Comparison of ENCODE assay signal across 1 fruit fly cellular context in the genomic region with DNA sequence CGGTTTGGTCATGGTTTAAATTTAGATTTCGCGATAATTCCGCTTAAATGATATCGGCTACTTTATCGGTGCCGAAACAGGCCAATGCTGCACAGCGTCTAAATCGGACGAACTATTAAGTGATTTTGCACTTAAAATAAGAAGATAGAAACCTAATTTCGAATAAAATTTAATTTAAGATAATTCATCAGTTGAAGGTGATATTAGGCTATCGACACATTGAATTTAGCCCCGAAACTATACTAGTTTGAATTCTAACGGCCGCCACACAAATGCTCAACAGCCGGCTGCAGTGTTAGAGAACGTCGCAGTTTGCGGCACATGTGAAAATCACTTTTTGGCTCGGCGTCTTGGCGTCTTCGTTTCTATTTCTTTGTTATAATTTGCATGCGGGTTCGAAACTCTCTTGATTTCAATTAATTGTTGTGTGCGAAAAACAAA.
TF ChIP-seq lines count a peak whose summit lies in the region.

sle (plus strand) TSS at position 293 of the 441 bp plus-strand sequence.

TF ChIP-seq in whole organism, embryonic, 481 proteins besides CTCF, POLR2A, EP300 and RAD21 (continued from another document):
- no peak for TF ChIP-seq CG6854 (GFP tag; optimal IDR thresholded peaks at IDR 0.05; lab: Kevin White, UChicago)
- TF ChIP-seq CG11504 (tag; optimal IDR thresholded peaks at IDR 0.05; lab: Kevin White, UChicago): no peak
- no peak for TF ChIP-seq ap (GFP tag; IDR thresholded peaks at IDR 0.05; lab: Robert Waterston, UW)
- no peak for TF ChIP-seq usp (GFP tag; optimal IDR thresholded peaks at IDR 0.05; lab: Kevin White, UChicago)
- TF ChIP-seq D (optimal IDR thresholded peaks at IDR 0.05; lab: Kevin White, UChicago): no peak
- TF ChIP-seq D (GFP tag; optimal IDR thresholded peaks at IDR 0.05; lab: Kevin White, UChicago): no peak
- no peak for TF ChIP-seq CG17912 (GFP tag; optimal IDR thresholded peaks at IDR 0.05; lab: Kevin White, UChicago)
- TF ChIP-seq sens-2 (GFP tag; IDR thresholded peaks at IDR 0.05; lab: Robert Waterston, UW): no peak
- TF ChIP-seq gce (GFP tag; IDR thresholded peaks at IDR 0.05; lab: Robert Waterston, UW): no peak
- no peak for TF ChIP-seq tio (GFP tag; optimal IDR thresholded peaks at IDR 0.05; lab: Kevin White, UChicago)
- no peak for TF ChIP-seq Hr39 (optimal IDR thresholded peaks at IDR 0.05; lab: Kevin White, UChicago)
- TF ChIP-seq CG8281 (tag; optimal IDR thresholded peaks at IDR 0.05; lab: Kevin White, UChicago): no peak
- no peak for TF ChIP-seq Hmx (GFP tag; optimal IDR thresholded peaks at IDR 0.05; lab: Kevin White, UChicago)
- no peak for TF ChIP-seq CG6175 (GFP tag; IDR thresholded peaks at IDR 0.05; lab: Robert Waterston, UW)
- no peak for TF ChIP-seq Hey (tag; optimal IDR thresholded peaks at IDR 0.05; lab: Kevin White, UChicago)
- TF ChIP-seq CG2202 (tag; optimal IDR thresholded peaks at IDR 0.05; lab: Kevin White, UChicago): peak; percentile 19
- TF ChIP-seq CG7987 (GFP tag; optimal IDR thresholded peaks at IDR 0.05; lab: Kevin White, UChicago): no peak
- TF ChIP-seq Vsx1 (GFP tag; optimal IDR thresholded peaks at IDR 0.05; lab: Kevin White, UChicago): no peak
- TF ChIP-seq CG7372 (GFP tag; IDR thresholded peaks at IDR 0.05; lab: Robert Waterston, UW): no peak
- no peak for TF ChIP-seq klu (GFP tag; IDR thresholded peaks at IDR 0.05; lab: Robert Waterston, UW)
- no peak for TF ChIP-seq da (GFP tag; optimal IDR thresholded peaks at IDR 0.05; lab: Kevin White, UChicago)
- no peak for TF ChIP-seq CG15073 (GFP tag; optimal IDR thresholded peaks at IDR 0.05; lab: Kevin White, UChicago)
- TF ChIP-seq dysf (GFP tag; IDR thresholded peaks at IDR 0.05; lab: Robert Waterston, UW): peak; percentile 30; the same call in 1 of the 3 replicates
- TF ChIP-seq Adf1 (GFP tag; IDR thresholded peaks at IDR 0.05; lab: Robert Waterston, UW): peak; percentile 38; the same call in 1 of the 2 replicates
- TF ChIP-seq Side (GFP tag; optimal IDR thresholded peaks at IDR 0.05; lab: Kevin White, UChicago): peak; percentile 57
- peak; percentile 57 for TF ChIP-seq HHEX (GFP tag; optimal IDR thresholded peaks at IDR 0.05; lab: Kevin White, UChicago)
- no peak for TF ChIP-seq CG16779 (GFP tag; IDR thresholded peaks at IDR 0.05; lab: Robert Waterston, UW)
- no peak for TF ChIP-seq Hr78 (GFP tag; optimal IDR thresholded peaks at IDR 0.05; lab: Kevin White, UChicago)
- no peak for TF ChIP-seq lola (GFP tag; optimal IDR thresholded peaks at IDR 0.05; lab: Kevin White, UChicago)
- no peak; the same call in 1 of the 2 replicates for TF ChIP-seq al (GFP tag; IDR thresholded peaks at IDR 0.05; lab: Robert Waterston, UW)
- TF ChIP-seq CG9437 (GFP tag; optimal IDR thresholded peaks at IDR 0.05; lab: Kevin White, UChicago): peak; percentile 44
- peak; percentile 26 for TF ChIP-seq CG8089 (GFP tag; optimal IDR thresholded peaks at IDR 0.05; lab: Kevin White, UChicago)
- no peak for TF ChIP-seq Kr (GFP tag; optimal IDR thresholded peaks at IDR 0.05; lab: Kevin White, UChicago)
- TF ChIP-seq Dref (GFP tag; IDR thresholded peaks at IDR 0.05; lab: Robert Waterston, UW): peak; percentile 68
- TF ChIP-seq CG9932 (GFP tag; IDR thresholded peaks at IDR 0.05; lab: Robert Waterston, UW): peak; percentile 61
- peak; percentile 21; the same call in 1 of the 2 replicates for TF ChIP-seq CG17328 (GFP tag; IDR thresholded peaks at IDR 0.05; lab: Robert Waterston, UW)
- peak; percentile 40 for TF ChIP-seq fu2 (GFP tag; optimal IDR thresholded peaks at IDR 0.05; lab: Kevin White, UChicago)
- no peak for TF ChIP-seq so (GFP tag; IDR thresholded peaks at IDR 0.05; lab: Robert Waterston, UW)
- TF ChIP-seq prd (optimal IDR thresholded peaks at IDR 0.05; lab: Kevin White, UChicago): no peak
- peak; percentile 54; the same call in 2 of the 3 replicates for TF ChIP-seq prd (GFP tag; IDR thresholded peaks at IDR 0.05; lab: Robert Waterston, UW)
- peak; percentile 50 for TF ChIP-seq Bdp1 (GFP tag; optimal IDR thresholded peaks at IDR 0.05; lab: Kevin White, UChicago)
- TF ChIP-seq D19B (GFP tag; optimal IDR thresholded peaks at IDR 0.05; lab: Kevin White, UChicago): no peak
- no peak for TF ChIP-seq Sox102F (GFP tag; optimal IDR thresholded peaks at IDR 0.05; lab: Kevin White, UChicago)
- TF ChIP-seq NC2α (GFP tag; optimal IDR thresholded peaks at IDR 0.05; lab: Kevin White, UChicago): peak; percentile 34
- peak; percentile 53 for TF ChIP-seq bbx (GFP tag; IDR thresholded peaks at IDR 0.05; lab: Robert Waterston, UW; ENCODE audit: partially characterized antibody)
- peak; percentile 68 for TF ChIP-seq CG13287 (GFP tag; IDR thresholded peaks at IDR 0.05; lab: Robert Waterston, UW; ENCODE audit: partially characterized antibody)
- peak; percentile 19 for TF ChIP-seq CG8388 (GFP tag; optimal IDR thresholded peaks at IDR 0.05; lab: Kevin White, UChicago)
- peak; percentile 66 for TF ChIP-seq mam (GFP tag; optimal IDR thresholded peaks at IDR 0.05; lab: Kevin White, UChicago)
- TF ChIP-seq CG12744 (GFP tag; optimal IDR thresholded peaks at IDR 0.05; lab: Kevin White, UChicago): peak; percentile 57
- peak; percentile 43 for TF ChIP-seq p53 (GFP tag; optimal IDR thresholded peaks at IDR 0.05; lab: Kevin White, UChicago)
- peak; percentile 64 for TF ChIP-seq CG7786 (GFP tag; optimal IDR thresholded peaks at IDR 0.05; lab: Kevin White, UChicago)
- TF ChIP-seq tup (GFP tag; optimal IDR thresholded peaks at IDR 0.05; lab: Kevin White, UChicago): peak; percentile 50
- no peak for TF ChIP-seq caup (GFP tag; optimal IDR thresholded peaks at IDR 0.05; lab: Kevin White, UChicago; ENCODE audit: severe bottlenecking)
- TF ChIP-seq cwo (GFP tag; optimal IDR thresholded peaks at IDR 0.05; lab: Kevin White, UChicago): no peak
- TF ChIP-seq fd96Cb (tag; optimal IDR thresholded peaks at IDR 0.05; lab: Kevin White, UChicago): no peak
- TF ChIP-seq CG1529 (GFP tag; optimal IDR thresholded peaks at IDR 0.05; lab: Kevin White, UChicago): no peak
- no peak for TF ChIP-seq CG32767 (GFP tag; IDR thresholded peaks at IDR 0.05; lab: Robert Waterston, UW)
TF ChIP-seq in whole organism, embryonic: peak in this region for 209.
